Worm (Caenorhabditis elegans) whole organism, L3 larva: ENCODE measurements around the gene M01G5.1.

Experiments used
- nhr-12 ChIP-seq: fragments of 150-350 bp; optimal IDR thresholded peaks from 2 replicates; lab custom pipeline; 2014; ENCODE audit warnings: missing biosample characterization, missing genetic modification characterization
- pha-4 ChIP-seq: fragments of 150-350 bp; optimal IDR thresholded peaks from 2 replicates; lab custom pipeline; 2014; ENCODE audit warnings: missing biosample characterization, missing genetic modification reagents, missing genetic modification characterization
- unc-39 ChIP-seq: sonication (generic microtip); optimal IDR thresholded peaks from 4 replicates; lab custom pipeline; 2017; ENCODE audit warnings: missing biosample characterization, missing genetic modification characterization
- unc-62 ChIP-seq: fragments of 150-350 bp; sonication (generic microtip); optimal IDR thresholded peaks from 4 replicates; lab custom pipeline; 2014; ENCODE audit warnings: missing biosample characterization, missing genetic modification reagents, missing genetic modification characterization

- no peak for TF ChIP-seq pha-4
- TF ChIP-seq nhr-12 (tag; lab: Kevin White, UChicago): no peak
- no peak for TF ChIP-seq unc-62 (GFP tag; lab: Kevin White, UChicago)
- TF ChIP-seq unc-39 (tag; lab: Kevin White, UChicago): no peak
Measured at ce11 chrIII:1446747-1447146, 49.5 kb upstream of the M01G5.1 start.
